Fruit fly (Drosophila melanogaster) whole organism, embryonic: ENCODE results near the gene CG10341.

ENCODE experiments used
- Atf-2 ChIP-seq: fragments of 200-800 bp; sonication (Bioruptor generic); optimal IDR thresholded peaks from 2 replicates; lab custom pipeline; 2016; ENCODE audit warnings: missing biosample characterization, missing genetic modification characterization
- CG10366 ChIP-seq: fragments of 200-800 bp; sonication (Bioruptor generic); IDR thresholded peaks from 2 replicates; pipeline ENCODE4 v1.3.6; 2022; ENCODE audit warnings: missing biosample characterization, missing genetic modification characterization
- CG11696 ChIP-seq: fragments of 200-800 bp; sonication (Bioruptor generic); IDR thresholded peaks from 2 replicates; pipeline ENCODE4 v1.3.6; 2022; ENCODE audit warnings: missing biosample characterization, missing genetic modification characterization
- CG11723 ChIP-seq: fragments of 200-800 bp; sonication (Bioruptor generic); optimal IDR thresholded peaks from 2 replicates; lab custom pipeline; 2017; ENCODE audit warnings: missing biosample characterization, mild to moderate bottlenecking, missing genetic modification characterization
- CG13775 ChIP-seq: fragments of 200-800 bp; sonication (Bioruptor generic); optimal IDR thresholded peaks from 3 replicates; lab custom pipeline; 2017; ENCODE audit warnings: missing biosample characterization, mild to moderate bottlenecking, missing genetic modification characterization
- CG14965 ChIP-seq: fragments of 200-800 bp; sonication (Bioruptor generic); optimal IDR thresholded peaks from 2 replicates; lab custom pipeline; 2016; ENCODE audit warnings: missing biosample characterization, missing genetic modification characterization, borderline replicate concordance
- CG16779 ChIP-seq: fragments of 200-800 bp; sonication (Bioruptor generic); IDR thresholded peaks from 2 replicates; pipeline ENCODE4 v1.3.6; 2022; ENCODE audit warnings: missing biosample characterization, missing genetic modification characterization
- CG17829 ChIP-seq: fragments of 200-800 bp; optimal IDR thresholded peaks from 2 replicates; lab custom pipeline; 2019; ENCODE audit warnings: missing biosample characterization, mild to moderate bottlenecking, missing genetic modification characterization, moderate library complexity
- CG2116 ChIP-seq: fragments of 200-800 bp; sonication (Bioruptor generic); optimal IDR thresholded peaks from 3 replicates; lab custom pipeline; 2018; ENCODE audit warnings: missing biosample characterization, mild to moderate bottlenecking, missing genetic modification characterization
- CG33557 ChIP-seq: fragments of 200-800 bp; sonication (Bioruptor generic); optimal IDR thresholded peaks from 2 replicates; lab custom pipeline; 2019; ENCODE audit warnings: missing biosample characterization, mild to moderate bottlenecking, missing genetic modification characterization, moderate library complexity
- CG34224 ChIP-seq: fragments of 200-800 bp; sonication (Bioruptor generic); IDR thresholded peaks from 3 replicates; pipeline ENCODE4 v1.3.6; 2022; ENCODE audit warnings: missing biosample characterization, missing genetic modification characterization; ENCODE audit not compliant: partially characterized antibody
- CG4424 ChIP-seq: fragments of 200-800 bp; sonication (Bioruptor generic); optimal IDR thresholded peaks from 3 replicates; lab custom pipeline; 2016; ENCODE audit warnings: missing biosample characterization, missing genetic modification characterization
- CG6272 ChIP-seq: fragments of 200-800 bp; sonication (Bioruptor generic); IDR thresholded peaks from 2 replicates; pipeline ENCODE4 v1.3.6; 2022; ENCODE audit warnings: missing biosample characterization, missing genetic modification characterization
- CG6791 ChIP-seq: fragments of 200-800 bp; sonication (Bioruptor generic); IDR thresholded peaks from 3 replicates; pipeline ENCODE4 v1.3.6; 2022; ENCODE audit warnings: missing biosample characterization, missing genetic modification characterization; ENCODE audit not compliant: partially characterized antibody
- CG7839 ChIP-seq: fragments of 200-800 bp; sonication (Bioruptor generic); optimal IDR thresholded peaks from 3 replicates; lab custom pipeline; 2018; ENCODE audit warnings: missing biosample characterization, mild to moderate bottlenecking, missing genetic modification characterization, moderate library complexity
- CHES-1-like ChIP-seq: fragments of 200-800 bp; sonication (Bioruptor generic); optimal IDR thresholded peaks from 2 replicates; lab custom pipeline; 2016; ENCODE audit warnings: missing biosample characterization, missing genetic modification characterization
- Chrac-16 ChIP-seq: fragments of 200-800 bp; sonication (Bioruptor generic); optimal IDR thresholded peaks from 3 replicates; lab custom pipeline; 2016; ENCODE audit warnings: missing biosample characterization, missing genetic modification characterization
- Doc3 ChIP-seq: fragments of 200-800 bp; sonication (Bioruptor generic); IDR thresholded peaks from 3 replicates; pipeline ENCODE4 v1.3.6; 2022; ENCODE audit warnings: missing biosample characterization, missing genetic modification characterization; ENCODE audit not compliant: partially characterized antibody
- Hmr ChIP-seq: fragments of 200-800 bp; sonication (Bioruptor generic); optimal IDR thresholded peaks from 3 replicates; lab custom pipeline; 2017; ENCODE audit warnings: mild to moderate bottlenecking, missing biosample characterization, missing genetic modification reagents, missing genetic modification characterization
- Kr ChIP-seq: fragments of 200-800 bp; sonication (Bioruptor generic); optimal IDR thresholded peaks from 2 replicates; lab custom pipeline; 2017; ENCODE audit warnings: missing biosample characterization, mild to moderate bottlenecking, missing genetic modification characterization
- MESR4 ChIP-seq: fragments of 200-800 bp; sonication (Bioruptor generic); optimal IDR thresholded peaks from 2 replicates; lab custom pipeline; 2018; ENCODE audit warnings: missing biosample characterization, mild to moderate bottlenecking, missing genetic modification characterization, moderate library complexity
- Nf-YA ChIP-seq: fragments of 200-800 bp; sonication (Bioruptor generic); IDR thresholded peaks from 2 replicates; pipeline ENCODE4 v1.3.6; 2022; ENCODE audit warnings: missing biosample characterization, missing genetic modification characterization
- Nf-YB ChIP-seq: fragments of 200-800 bp; sonication (Bioruptor generic); optimal IDR thresholded peaks from 3 replicates; lab custom pipeline; 2019; ENCODE audit warnings: missing biosample characterization, mild to moderate bottlenecking, missing genetic modification characterization, moderate library complexity
- Side ChIP-seq: fragments of 200-800 bp; sonication (Bioruptor generic); optimal IDR thresholded peaks from 2 replicates; lab custom pipeline; 2016; ENCODE audit warnings: missing biosample characterization, missing genetic modification characterization
- Sin3A ChIP-seq: fragments of >200 bp; optimal IDR thresholded peaks from 2 replicates; lab custom pipeline; 2018
- TFAM ChIP-seq: fragments of 200-800 bp; sonication (Bioruptor generic); optimal IDR thresholded peaks from 2 replicates; lab custom pipeline; 2017; ENCODE audit warnings: missing biosample characterization, missing genetic modification characterization, inconsistent platforms
- abd-A ChIP-seq: fragments of 200-800 bp; sonication (Bioruptor generic); optimal IDR thresholded peaks from 3 replicates; lab custom pipeline; 2019; ENCODE audit warnings: missing biosample characterization, mild to moderate bottlenecking, missing genetic modification characterization, moderate library complexity
- aop ChIP-seq: fragments of 200-800 bp; sonication (Bioruptor generic); IDR thresholded peaks from 2 replicates; pipeline ENCODE4 v1.3.6; 2022; ENCODE audit warnings: missing biosample characterization, missing genetic modification characterization
- bcd ChIP-seq: fragments of 200-800 bp; sonication (Bioruptor generic); optimal IDR thresholded peaks from 2 replicates; lab custom pipeline; 2017; ENCODE audit warnings: missing biosample characterization, mild to moderate bottlenecking, missing genetic modification characterization
- crp ChIP-seq, 2 experiments: fragments of 200-800 bp; sonication (Bioruptor generic); optimal IDR thresholded peaks; 2 replicates in 1 of 2; 3 replicates in 1 of 2; lab custom pipeline; 2017; ENCODE audit warnings: missing biosample characterization in 2 of 2, missing genetic modification characterization in 2 of 2, mild to moderate bottlenecking in 1 of 2, moderate library complexity in 1 of 2
- da ChIP-seq: fragments of 200-800 bp; sonication (Bioruptor generic); optimal IDR thresholded peaks from 2 replicates; lab custom pipeline; 2016; ENCODE audit warnings: missing biosample characterization, missing genetic modification characterization
- dan ChIP-seq: fragments of 200-800 bp; sonication (Bioruptor generic); IDR thresholded peaks from 2 replicates; pipeline ENCODE4 v1.3.6; 2022; ENCODE audit warnings: missing biosample characterization, missing genetic modification characterization
- emc ChIP-seq: fragments of 200-800 bp; sonication (Bioruptor generic); optimal IDR thresholded peaks from 2 replicates; lab custom pipeline; 2016; ENCODE audit warnings: missing biosample characterization, missing genetic modification characterization
- en ChIP-seq: fragments of 200-800 bp; sonication (Bioruptor generic); optimal IDR thresholded peaks from 2 replicates; lab custom pipeline; 2016; ENCODE audit warnings: missing biosample characterization, missing genetic modification characterization
- eve ChIP-seq, 2 experiments: fragments of >200 bp; optimal IDR thresholded peaks; 2 replicates each; lab custom pipeline; 2017; ENCODE audit warnings: missing biosample characterization in 2 of 2, missing genetic modification characterization in 2 of 2
- fd64A ChIP-seq: fragments of 200-800 bp; sonication (Bioruptor generic); optimal IDR thresholded peaks from 3 replicates; lab custom pipeline; 2018; ENCODE audit warnings: missing biosample characterization, mild to moderate bottlenecking, missing genetic modification characterization
- gcm2 ChIP-seq: fragments of 200-800 bp; sonication (Bioruptor generic); optimal IDR thresholded peaks from 2 replicates; lab custom pipeline; 2016; ENCODE audit warnings: missing biosample characterization, missing genetic modification characterization
- gfzf ChIP-seq: fragments of 200-800 bp; sonication (Bioruptor generic); optimal IDR thresholded peaks from 2 replicates; lab custom pipeline; 2016; ENCODE audit warnings: missing biosample characterization, mild to moderate bottlenecking, missing genetic modification characterization, moderate library complexity
- grau ChIP-seq: fragments of 200-800 bp; optimal IDR thresholded peaks from 3 replicates; lab custom pipeline; 2019; ENCODE audit warnings: missing biosample characterization, mild to moderate bottlenecking, missing genetic modification characterization, moderate library complexity
- ham ChIP-seq: fragments of 200-800 bp; sonication (Bioruptor generic); IDR thresholded peaks from 2 replicates; pipeline ENCODE4 v1.3.6; 2022; ENCODE audit warnings: missing biosample characterization, missing genetic modification characterization
- insv ChIP-seq, 2 experiments: fragments of 200-800 bp; sonication (Bioruptor generic); optimal IDR thresholded peaks; 3 replicates each; lab custom pipeline; 2016 to 2018; ENCODE audit warnings: missing biosample characterization in 2 of 2, missing genetic modification characterization in 2 of 2
- jigr1 ChIP-seq: fragments of 200-800 bp; sonication (Bioruptor generic); IDR thresholded peaks from 3 replicates; pipeline ENCODE4 v1.3.6; 2022; ENCODE audit warnings: missing biosample characterization, missing genetic modification characterization
- kay ChIP-seq: fragments of 200-800 bp; sonication (Bioruptor generic); optimal IDR thresholded peaks from 2 replicates; lab custom pipeline; 2016; ENCODE audit warnings: missing biosample characterization, missing genetic modification characterization
- lilli ChIP-seq: fragments of 200-800 bp; sonication (Bioruptor generic); optimal IDR thresholded peaks from 3 replicates; lab custom pipeline; 2016; ENCODE audit warnings: missing biosample characterization, missing genetic modification characterization
- pb ChIP-seq: fragments of 200-800 bp; sonication (Bioruptor generic); optimal IDR thresholded peaks from 3 replicates; lab custom pipeline; 2016; ENCODE audit warnings: missing biosample characterization, missing genetic modification characterization
- pnt ChIP-seq: fragments of 200-800 bp; sonication (Bioruptor generic); optimal IDR thresholded peaks from 3 replicates; lab custom pipeline; 2016; ENCODE audit warnings: missing biosample characterization, missing genetic modification characterization
- pzg ChIP-seq: fragments of 200-800 bp; sonication (Bioruptor generic); optimal IDR thresholded peaks from 3 replicates; lab custom pipeline; 2018; ENCODE audit warnings: missing biosample characterization, mild to moderate bottlenecking, missing genetic modification characterization, moderate library complexity
- repo ChIP-seq: fragments of 200-800 bp; sonication (Bioruptor generic); optimal IDR thresholded peaks from 2 replicates; lab custom pipeline; 2016; ENCODE audit warnings: missing biosample characterization, missing genetic modification characterization
- seq ChIP-seq: fragments of 200-800 bp; sonication (Bioruptor generic); IDR thresholded peaks from 2 replicates; pipeline ENCODE4 v1.3.6; 2022; ENCODE audit warnings: missing biosample characterization, missing genetic modification characterization
- sqz ChIP-seq: fragments of 200-800 bp; sonication (Bioruptor generic); optimal IDR thresholded peaks from 3 replicates; lab custom pipeline; 2018; ENCODE audit warnings: missing biosample characterization, mild to moderate bottlenecking, missing genetic modification characterization
- tx ChIP-seq: fragments of 200-800 bp; sonication (Bioruptor generic); optimal IDR thresholded peaks from 2 replicates; lab custom pipeline; 2016; ENCODE audit warnings: missing biosample characterization, missing genetic modification characterization
- vvl ChIP-seq: fragments of 200-800 bp; sonication (Bioruptor generic); IDR thresholded peaks from 2 replicates; pipeline ENCODE4 v1.3.6; 2022; ENCODE audit warnings: missing biosample characterization, missing genetic modification characterization

The CG10341 gene

DNA sequence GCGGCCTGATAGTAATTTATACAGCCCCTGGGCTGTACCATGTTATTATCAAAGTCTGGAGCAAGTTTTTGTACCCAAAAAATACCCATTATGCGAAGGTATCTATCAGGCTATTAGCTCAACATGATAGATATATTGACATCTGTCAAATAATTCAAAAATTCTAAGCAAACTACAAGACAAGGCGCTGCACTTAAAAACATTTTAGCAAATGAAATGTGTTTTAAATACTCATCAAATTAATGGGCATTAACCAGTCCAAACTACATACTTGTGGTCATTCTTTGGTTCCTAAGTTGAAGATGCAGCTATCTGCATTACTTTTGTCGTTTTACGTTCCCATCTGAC lies 45.2 kb upstream of the CG10341 start (continued):
- TF ChIP-seq CG6272 (GFP tag; lab: Robert Waterston, UW) = peak; percentile 47
- TF ChIP-seq pb (GFP tag; lab: Kevin White, UChicago) = peak; percentile 40
- no peak for TF ChIP-seq ham (GFP tag; lab: Robert Waterston, UW)
- peak; percentile 48 for TF ChIP-seq grau (tag; lab: Kevin White, UChicago)
- no peak for TF ChIP-seq en (GFP tag; lab: Kevin White, UChicago)
- peak; percentile 30 for TF ChIP-seq CG11723 (GFP tag; lab: Kevin White, UChicago)
- TF ChIP-seq CHES-1-like (GFP tag; lab: Kevin White, UChicago) = no peak
- TF ChIP-seq Side (GFP tag; lab: Kevin White, UChicago) = peak; percentile 52
- no peak for TF ChIP-seq Kr (GFP tag; lab: Kevin White, UChicago)
- no peak for TF ChIP-seq CG16779
- TF ChIP-seq gfzf (GFP tag; lab: Kevin White, UChicago) = no peak
- TF ChIP-seq jigr1 (GFP tag; lab: Robert Waterston, UW) = no peak
- TF ChIP-seq emc (GFP tag; lab: Kevin White, UChicago) = no peak
- no peak for TF ChIP-seq tx (GFP tag; lab: Kevin White, UChicago)
- TF ChIP-seq sqz = peak; percentile 52
- TF ChIP-seq dan (GFP tag; lab: Robert Waterston, UW) = peak; percentile 54; the same call in 1 of the 2 replicates
- TF ChIP-seq fd64A (GFP tag; lab: Kevin White, UChicago) = peak; percentile 58
- peak; percentile 83 for TF ChIP-seq CG7839
- TF ChIP-seq da (GFP tag; lab: Kevin White, UChicago) = no peak
- peak; percentile 4 for TF ChIP-seq Atf-2
- no peak for TF ChIP-seq CG6791
- TF ChIP-seq insv (GFP tag; optimal IDR thresholded peaks at IDR 0.05; lab: Kevin White, UChicago) = no peak
- TF ChIP-seq Hmr (GFP tag; lab: Kevin White, UChicago) = no peak
- TF ChIP-seq CG2116 (GFP tag; lab: Kevin White, UChicago) = peak; percentile 10
- TF ChIP-seq crp (GFP tag; optimal IDR thresholded peaks at IDR 0.05; lab: Kevin White, UChicago) = peak in 1 of 2 experiments; percentile 3
- no peak for TF ChIP-seq Sin3A (lab: Kevin White, UChicago)
- 0 out of 2 replicates have a peak, but pooled peaks have one; percentile 53 for TF ChIP-seq seq (GFP tag; lab: Robert Waterston, UW)
- peak in 1 of 2 experiments; percentile 87 for TF ChIP-seq eve (GFP tag; optimal IDR thresholded peaks at IDR 0.05; lab: Kevin White, UChicago)
- TF ChIP-seq MESR4 (GFP tag; lab: Kevin White, UChicago) = no peak
- TF ChIP-seq aop (GFP tag; lab: Robert Waterston, UW) = no peak
- TF ChIP-seq CG4424 = peak; percentile 83
- TF ChIP-seq kay (GFP tag; lab: Kevin White, UChicago) = peak; percentile 59
- TF ChIP-seq CG33557 = no peak
- TF ChIP-seq CG10366 (GFP tag; lab: Robert Waterston, UW) = peak; percentile 66
- TF ChIP-seq Nf-YB (GFP tag; lab: Kevin White, UChicago) = peak; percentile 3
- TF ChIP-seq abd-A (tag; lab: Kevin White, UChicago) = no peak
- no peak for TF ChIP-seq CG13775 (GFP tag; lab: Kevin White, UChicago)
- TF ChIP-seq Nf-YA (GFP tag; lab: Robert Waterston, UW) = peak; percentile 41; the same call in 1 of the 2 replicates
- TF ChIP-seq pnt = peak; percentile 33
- TF ChIP-seq repo (GFP tag; lab: Kevin White, UChicago) = peak; percentile 17
- TF ChIP-seq gcm2 (GFP tag; lab: Kevin White, UChicago) = no peak
- TF ChIP-seq Chrac-16 (GFP tag; lab: Kevin White, UChicago) = peak; percentile 15
- TF ChIP-seq CG11696 (GFP tag; lab: Robert Waterston, UW) = peak; percentile 60; the same call in 1 of the 2 replicates
- peak; percentile 86 for TF ChIP-seq CG17829 (tag; lab: Kevin White, UChicago)
- peak; percentile 1 for TF ChIP-seq CG14965 (GFP tag; lab: Kevin White, UChicago)
- peak; percentile 91 for TF ChIP-seq vvl (GFP tag; lab: Robert Waterston, UW)
- peak; percentile 47 for TF ChIP-seq lilli (GFP tag; lab: Kevin White, UChicago)
- peak; percentile 42 for TF ChIP-seq TFAM
- no peak for TF ChIP-seq pzg
- TF ChIP-seq Doc3 (GFP tag; lab: Robert Waterston, UW) = no peak
- TF ChIP-seq bcd = peak; percentile 67
- TF ChIP-seq CG34224 = no peak
